Fruit fly (Drosophila melanogaster): Measurements from ENCODE around the gene Fancl.

dm6 chr3R:10100498-10101196 lies 48.0 kb upstream of the Fancl start:
- peak; percentile 77 to 78 for TF ChIP-seq CTCF (optimal IDR thresholded peaks at IDR 0.05)
- TF ChIP-seq CG8478 (optimal IDR thresholded peaks at IDR 0.05), result no peak

Measured in S2 (cell line).